Worm (Caenorhabditis elegans) whole organism, young adult: ENCODE measurements around the gene idpp-7.
A peak's percentile ranks its signal among the peaks of the same experiment; 100 is the strongest.

ENCODE experiments used
- B0019.2 ChIP-seq: fragments of 200-800 bp; sonication (Bioruptor generic); conservative IDR thresholded peaks from 2 replicates; pipeline ENCODE4 v1.3.6; 2022; ENCODE audit warnings: missing genetic modification reagents, missing genetic modification characterization, missing compliant biosample characterization
- F33H1.4 ChIP-seq: fragments of 200-800 bp; sonication (Bioruptor generic); IDR thresholded peaks from 2 replicates; pipeline ENCODE4 v1.3.6; 2022; ENCODE audit warnings: missing genetic modification reagents, missing genetic modification characterization, missing compliant biosample characterization
- F52B5.7 ChIP-seq: sonication (generic microtip); optimal IDR thresholded peaks from 2 replicates; lab custom pipeline; 2016; ENCODE audit warnings: mild to moderate bottlenecking, missing genetic modification characterization, missing compliant biosample characterization
- K11D2.4 ChIP-seq: fragments of 200-800 bp; sonication (Bioruptor generic); IDR thresholded peaks from 2 replicates; pipeline ENCODE4 v1.3.6; 2022; ENCODE audit warnings: missing genetic modification reagents, missing genetic modification characterization, missing compliant biosample characterization
- Y95B8A.8 ChIP-seq: fragments of 200-800 bp; sonication (Bioruptor generic); IDR thresholded peaks from 2 replicates; pipeline ENCODE4 v1.3.6; 2022; ENCODE audit warnings: missing genetic modification reagents, missing genetic modification characterization, missing compliant biosample characterization
- ZK185.1 ChIP-seq: sonication (generic microtip); optimal IDR thresholded peaks from 2 replicates; lab custom pipeline; 2016; ENCODE audit warnings: mild to moderate bottlenecking, missing genetic modification characterization, missing compliant biosample characterization; ENCODE audit not compliant: poor library complexity, severe bottlenecking
- athp-1 ChIP-seq: sonication (generic microtip); optimal IDR thresholded peaks from 2 replicates; lab custom pipeline; 2017; ENCODE audit warnings: mild to moderate bottlenecking, missing genetic modification characterization, missing compliant biosample characterization
- attf-3 ChIP-seq: fragments of 200-800 bp; sonication (Bioruptor generic); conservative IDR thresholded peaks from 2 replicates; pipeline ENCODE4 v1.3.6; 2022; ENCODE audit warnings: missing genetic modification reagents, missing genetic modification characterization, missing compliant biosample characterization
- bed-1 ChIP-seq: fragments of 200-800 bp; sonication (Bioruptor generic); IDR thresholded peaks from 2 replicates; pipeline ENCODE4 v1.3.6; 2022; ENCODE audit warnings: missing genetic modification reagents, missing genetic modification characterization, missing compliant biosample characterization
- cebp-1 ChIP-seq, 2 experiments: fragments of 200-800 bp in 1 of 2; sonication (Bioruptor generic) in 1 of 2; sonication (generic microtip) in 1 of 2; IDR thresholded peaks in 1 of 2; optimal IDR thresholded peaks in 1 of 2; 2 replicates each; pipeline versions ENCODE4 v1.3.6 to Lab custom; 2017 to 2022; ENCODE audit warnings: missing compliant biosample characterization in 2 of 2, missing genetic modification characterization in 2 of 2, mild to moderate bottlenecking in 1 of 2, missing genetic modification reagents in 1 of 2, moderate library complexity in 1 of 2
- ceh-27 ChIP-seq: fragments of 200-800 bp; sonication (Bioruptor generic); optimal IDR thresholded peaks from 2 replicates; lab custom pipeline; 2018; ENCODE audit warnings: mild to moderate bottlenecking, missing genetic modification characterization, moderate library complexity, missing compliant biosample characterization
- ceh-40 ChIP-seq: fragments of 200-800 bp; sonication (Bioruptor generic); IDR thresholded peaks from 2 replicates; pipeline ENCODE4 v1.3.6; 2022; ENCODE audit warnings: missing genetic modification characterization, missing compliant biosample characterization
- ceh-58 ChIP-seq: fragments of 200-800 bp; sonication (Bioruptor generic); IDR thresholded peaks from 2 replicates; pipeline ENCODE4 v1.3.6; 2022; ENCODE audit warnings: missing genetic modification characterization, missing compliant biosample characterization
- dox-1 ChIP-seq: fragments of 200-800 bp; sonication (Bioruptor generic); IDR thresholded peaks from 2 replicates; pipeline ENCODE4 v1.3.6; 2022; ENCODE audit warnings: missing genetic modification reagents, missing genetic modification characterization, missing compliant biosample characterization
- dpff-1 ChIP-seq: sonication (generic microtip); optimal IDR thresholded peaks from 2 replicates; lab custom pipeline; 2017; ENCODE audit warnings: mild to moderate bottlenecking, missing genetic modification characterization, missing compliant biosample characterization
- ekl-4 ChIP-seq: fragments of 200-800 bp; sonication (Bioruptor generic); IDR thresholded peaks from 2 replicates; pipeline ENCODE4 v1.3.6; 2022; ENCODE audit warnings: missing genetic modification reagents, missing genetic modification characterization, missing compliant biosample characterization
- hlh-26 ChIP-seq: fragments of 200-800 bp; sonication (Bioruptor generic); conservative IDR thresholded peaks from 2 replicates; pipeline ENCODE4 v1.3.6; 2022; ENCODE audit warnings: missing genetic modification reagents, missing genetic modification characterization, missing compliant biosample characterization
- let-526 ChIP-seq: fragments of 200-800 bp; sonication (Bioruptor generic); IDR thresholded peaks from 2 replicates; pipeline ENCODE4 v1.3.6; 2022; ENCODE audit warnings: missing genetic modification reagents, missing genetic modification characterization, missing compliant biosample characterization
- lin-40 ChIP-seq: sonication (generic microtip); optimal IDR thresholded peaks from 2 replicates; lab custom pipeline; 2016; ENCODE audit warnings: missing genetic modification characterization, mild to moderate bottlenecking, missing compliant biosample characterization, missing genotype, missing genetic modification reagents
- lir-1 ChIP-seq: fragments of 200-800 bp; sonication (Bioruptor generic); conservative IDR thresholded peaks from 2 replicates; pipeline ENCODE4 v1.3.6; 2022; ENCODE audit warnings: missing genetic modification reagents, missing genetic modification characterization, missing compliant biosample characterization
- madf-6 ChIP-seq: fragments of 200-800 bp; sonication (Bioruptor generic); IDR thresholded peaks from 2 replicates; pipeline ENCODE4 v1.3.6; 2022; ENCODE audit warnings: missing genetic modification reagents, missing genetic modification characterization, missing compliant biosample characterization
- madf-8 ChIP-seq: fragments of 200-800 bp; sonication (Bioruptor generic); conservative IDR thresholded peaks from 2 replicates; pipeline ENCODE4 v1.3.6; 2022; ENCODE audit warnings: missing genetic modification reagents, missing genetic modification characterization, missing compliant biosample characterization
- mel-28 ChIP-seq: sonication (generic microtip); optimal IDR thresholded peaks from 2 replicates; lab custom pipeline; 2016; ENCODE audit warnings: borderline replicate concordance, mild to moderate bottlenecking, missing genetic modification characterization, missing compliant biosample characterization
- mxl-1 ChIP-seq: sonication (generic microtip); optimal IDR thresholded peaks from 2 replicates; lab custom pipeline; 2016; ENCODE audit warnings: missing genetic modification characterization, missing compliant biosample characterization
- nfya-1 ChIP-seq: sonication (generic microtip); optimal IDR thresholded peaks from 2 replicates; lab custom pipeline; 2017; ENCODE audit warnings: antibody characterized with exemption, missing compliant biosample characterization, missing genetic modification characterization, borderline replicate concordance; ENCODE audit not compliant: insufficient read depth
- nfyb-1 ChIP-seq: fragments of 200-800 bp; sonication (Bioruptor generic); IDR thresholded peaks from 2 replicates; pipeline ENCODE4 v1.3.6; 2022; ENCODE audit warnings: missing genetic modification reagents, missing genetic modification characterization, missing compliant biosample characterization
- nhr-80 ChIP-seq: sonication (generic microtip); optimal IDR thresholded peaks from 2 replicates; lab custom pipeline; 2016; ENCODE audit warnings: missing genetic modification characterization, missing compliant biosample characterization
- snpc-1.3 ChIP-seq: sonication (generic microtip); optimal IDR thresholded peaks from 2 replicates; lab custom pipeline; 2017; ENCODE audit warnings: missing genetic modification characterization, mild to moderate bottlenecking, missing compliant biosample characterization, antibody characterized with exemption, moderate library complexity, missing genotype, missing genetic modification reagents; ENCODE audit not compliant: insufficient read depth
- snpc-3.4 ChIP-seq: sonication (generic microtip); optimal IDR thresholded peaks from 2 replicates; lab custom pipeline; 2017; ENCODE audit warnings: missing genetic modification characterization, mild to moderate bottlenecking, missing compliant biosample characterization, antibody characterized with exemption, moderate library complexity, missing genotype, missing genetic modification reagents
- unc-62 ChIP-seq: fragments of 150-350 bp; optimal IDR thresholded peaks from 2 replicates; lab custom pipeline; 2014; ENCODE audit warnings: missing biosample characterization, missing genetic modification reagents, missing genetic modification characterization
- xnd-1 ChIP-seq: sonication (generic microtip); optimal IDR thresholded peaks from 2 replicates; lab custom pipeline; 2016; ENCODE audit warnings: missing genotype, missing genetic modification reagents, missing genetic modification characterization, missing compliant biosample characterization
- zfh-2 ChIP-seq: fragments of 200-800 bp; sonication (Bioruptor generic); conservative IDR thresholded peaks from 2 replicates; pipeline ENCODE4 v1.3.6; 2022; ENCODE audit warnings: missing genetic modification reagents, missing genetic modification characterization, missing compliant biosample characterization
- ztf-6 ChIP-seq: fragments of 200-800 bp; sonication (Bioruptor generic); IDR thresholded peaks from 2 replicates; pipeline ENCODE4 v1.3.6; 2022; ENCODE audit warnings: missing genetic modification reagents, missing genetic modification characterization, missing compliant biosample characterization

The idpp-7 gene

ce11 chrIV:12725228-12725627 lies 5.5 kb downstream of the idpp-7 start:
- no peak for TF ChIP-seq B0019.2
- TF ChIP-seq K11D2.4 (GFP tag; lab: Robert Waterston, UW): no peak
- TF ChIP-seq mel-28 (tag; lab: Kevin White, UChicago): no peak
- no peak for TF ChIP-seq lin-40 (tag; lab: Kevin White, UChicago)
- no peak for TF ChIP-seq ZK185.1 (tag; lab: Kevin White, UChicago)
- TF ChIP-seq bed-1 (GFP tag; lab: Robert Waterston, UW): no peak
- no peak for TF ChIP-seq hlh-26
- no peak for TF ChIP-seq ekl-4
- TF ChIP-seq xnd-1 (tag; lab: Kevin White, UChicago): no peak
- TF ChIP-seq ceh-27 (GFP tag; lab: Kevin White, UChicago): no peak
- no peak for TF ChIP-seq F52B5.7
- no peak for TF ChIP-seq lir-1 (GFP tag; lab: Robert Waterston, UW)
- TF ChIP-seq athp-1 (tag; lab: Kevin White, UChicago): no peak
- TF ChIP-seq attf-3 (GFP tag; lab: Robert Waterston, UW): no peak
- TF ChIP-seq, all 124 proteins: peak for 0

ce11 chrIV:12725925-12726324 lies 6.2 kb downstream of the idpp-7 start:
- no peak for TF ChIP-seq let-526 (GFP tag; lab: Robert Waterston, UW)
- TF ChIP-seq nfya-1: no peak
- no peak for TF ChIP-seq ceh-58 (GFP tag; lab: Robert Waterston, UW)
- TF ChIP-seq F52B5.7: no peak
- no peak for TF ChIP-seq nhr-80
- TF ChIP-seq mxl-1: no peak
- TF ChIP-seq snpc-3.4 (tag; lab: Kevin White, UChicago): no peak
- TF ChIP-seq snpc-1.3 (tag; lab: Kevin White, UChicago): no peak
- TF ChIP-seq cebp-1 (GFP tag; IDR thresholded peaks at IDR 0.05; lab: Robert Waterston, UW): no peak
- no peak for TF ChIP-seq cebp-1 (tag; optimal IDR thresholded peaks at IDR 0.05; lab: Kevin White, UChicago)
- TF ChIP-seq dox-1 (GFP tag; lab: Robert Waterston, UW): no peak
- no peak for TF ChIP-seq lir-1 (GFP tag; lab: Robert Waterston, UW)
- TF ChIP-seq zfh-2 (GFP tag; lab: Robert Waterston, UW): no peak
- no peak for TF ChIP-seq F33H1.4 (GFP tag; lab: Robert Waterston, UW)
- TF ChIP-seq madf-8 (GFP tag; lab: Robert Waterston, UW): no peak

- no peak for TF ChIP-seq unc-62
- TF ChIP-seq cebp-1 (GFP tag; IDR thresholded peaks at IDR 0.05; lab: Robert Waterston, UW): no peak
- no peak for TF ChIP-seq cebp-1 (tag; optimal IDR thresholded peaks at IDR 0.05; lab: Kevin White, UChicago)
- TF ChIP-seq ceh-40: no peak
- no peak for TF ChIP-seq dpff-1 (tag; lab: Kevin White, UChicago)
- TF ChIP-seq nfya-1: no peak
- TF ChIP-seq snpc-3.4 (tag; lab: Kevin White, UChicago): no peak
- TF ChIP-seq nhr-80: peak; percentile 21
These were observed 8.4 kb downstream of the idpp-7 start for ce11 chrIV:12728162-12728561.

- peak; percentile 57; the same call in 1 of the 2 replicates for TF ChIP-seq ztf-6 (GFP tag; lab: Robert Waterston, UW)
- TF ChIP-seq Y95B8A.8 (GFP tag; lab: Robert Waterston, UW): peak; percentile 50; the same call in 1 of the 2 replicates
- 0 out of 2 replicates have a peak, but pooled peaks have one; percentile 3 for TF ChIP-seq madf-6
- TF ChIP-seq nfyb-1 (GFP tag; lab: Robert Waterston, UW): 0 out of 2 replicates have a peak, but pooled peaks have one; percentile 58
These were observed 10.9 kb downstream of the idpp-7 start for ce11 chrIV:12730624-12731023.
